Fruit fly (Drosophila melanogaster): ENCODE results near the gene CG7218.

The CG7218 gene

dm6 chr3R:18171983-18172967, 8.1 kb upstream of the CG7218 start (continued):
- TF ChIP-seq CG10321 (GFP tag; IDR thresholded peaks at IDR 0.05) = peak; percentile 54; the same call in 1 of the 2 replicates
- peak; percentile 86 for TF ChIP-seq tap (tag; optimal IDR thresholded peaks at IDR 0.05)
- peak; percentile 90 for TF ChIP-seq CG12744 (GFP tag; optimal IDR thresholded peaks at IDR 0.05)
- TF ChIP-seq CG3407 (GFP tag; optimal IDR thresholded peaks at IDR 0.05) = peak; percentile 88
- peak; percentile 89 for TF ChIP-seq Mad (GFP tag; optimal IDR thresholded peaks at IDR 0.05)
- TF ChIP-seq ATbp (GFP tag; optimal IDR thresholded peaks at IDR 0.05) = peak; percentile 94
- peak; percentile 71 for TF ChIP-seq CG11085 (GFP tag; IDR thresholded peaks at IDR 0.05)
- TF ChIP-seq sna (GFP tag; IDR thresholded peaks at IDR 0.05; ENCODE audit: partially characterized antibody) = no peak
- TF ChIP-seq Fer2 (tag; optimal IDR thresholded peaks at IDR 0.05) = peak; percentile 85
- TF ChIP-seq CG18764 (GFP tag; optimal IDR thresholded peaks at IDR 0.05) = peak; percentile 90
- peak; percentile 93 for TF ChIP-seq bcd (GFP tag; optimal IDR thresholded peaks at IDR 0.05)
- TF ChIP-seq CG11695 (GFP tag; IDR thresholded peaks at IDR 0.05) = peak; percentile 91
- TF ChIP-seq cas (GFP tag; IDR thresholded peaks at IDR 0.05) = peak; percentile 64
- peak; percentile 69 for TF ChIP-seq schlank (tag; optimal IDR thresholded peaks at IDR 0.05)
- peak; percentile 85 for TF ChIP-seq Six4 (GFP tag; optimal IDR thresholded peaks at IDR 0.05)
- peak; percentile 95 for TF ChIP-seq Hmr (GFP tag; optimal IDR thresholded peaks at IDR 0.05)
- TF ChIP-seq Elba2 (GFP tag; optimal IDR thresholded peaks at IDR 0.05) = peak; percentile 66
- peak; percentile 84 for TF ChIP-seq CG8359 (GFP tag; optimal IDR thresholded peaks at IDR 0.05; ENCODE audit: borderline replicate concordance)
- TF ChIP-seq CG4854 (GFP tag; optimal IDR thresholded peaks at IDR 0.05) = peak; percentile 84
- TF ChIP-seq CG12391 (tag; optimal IDR thresholded peaks at IDR 0.05) = peak; percentile 95
- TF ChIP-seq Bteb2 (GFP tag; optimal IDR thresholded peaks at IDR 0.05) = peak; percentile 89
- TF ChIP-seq CG4424 (GFP tag; optimal IDR thresholded peaks at IDR 0.05) = peak; percentile 94
- TF ChIP-seq CG30020 (tag; optimal IDR thresholded peaks at IDR 0.05) = no peak
- peak; percentile 92 for TF ChIP-seq gcm (GFP tag; optimal IDR thresholded peaks at IDR 0.05)
- TF ChIP-seq CG2120 (GFP tag; optimal IDR thresholded peaks at IDR 0.05) = peak; percentile 94
- TF ChIP-seq dmrt11E (tag; optimal IDR thresholded peaks at IDR 0.05) = peak; percentile 91
- no peak for TF ChIP-seq CG7745 (tag; optimal IDR thresholded peaks at IDR 0.05)
- TF ChIP-seq CG11723 (GFP tag; optimal IDR thresholded peaks at IDR 0.05) = peak; percentile 89
- TF ChIP-seq hb (GFP tag; IDR thresholded peaks at IDR 0.05; ENCODE audit: partially characterized antibody) = no peak
- peak; percentile 82 for TF ChIP-seq CG32767 (GFP tag; IDR thresholded peaks at IDR 0.05)
- peak; percentile 91 for TF ChIP-seq CG17385 (GFP tag; optimal IDR thresholded peaks at IDR 0.05)
- no peak for TF ChIP-seq h (optimal IDR thresholded peaks at IDR 0.05)
- TF ChIP-seq Tbp (GFP tag; optimal IDR thresholded peaks at IDR 0.05) = no peak
- TF ChIP-seq CG18011 (GFP tag; optimal IDR thresholded peaks at IDR 0.05) = peak; percentile 75
- peak; percentile 56 for TF ChIP-seq CG7928 (GFP tag; optimal IDR thresholded peaks at IDR 0.05)
- TF ChIP-seq cwo (GFP tag; optimal IDR thresholded peaks at IDR 0.05) = peak; percentile 91
- peak; percentile 93 for TF ChIP-seq CG12236 (GFP tag; optimal IDR thresholded peaks at IDR 0.05)
- TF ChIP-seq CG42726 (GFP tag; IDR thresholded peaks at IDR 0.05; ENCODE audit: partially characterized antibody) = no peak
- peak; percentile 65 for TF ChIP-seq CG7987 (GFP tag; optimal IDR thresholded peaks at IDR 0.05)
- peak; percentile 21 for TF ChIP-seq Kr (GFP tag; optimal IDR thresholded peaks at IDR 0.05)
- TF ChIP-seq CG12155 (GFP tag; optimal IDR thresholded peaks at IDR 0.05) = peak; percentile 88
- peak; percentile 64 for TF ChIP-seq pb (GFP tag; optimal IDR thresholded peaks at IDR 0.05)
- peak; percentile 63 for TF ChIP-seq CG15073 (GFP tag; optimal IDR thresholded peaks at IDR 0.05)
- TF ChIP-seq en (GFP tag; optimal IDR thresholded peaks at IDR 0.05) = peak; percentile 82
- peak; percentile 96 for TF ChIP-seq CG12219 (GFP tag; optimal IDR thresholded peaks at IDR 0.05)
- peak; percentile 82 for TF ChIP-seq CG9932 (GFP tag; IDR thresholded peaks at IDR 0.05)
- TF ChIP-seq Eip74EF (GFP tag; optimal IDR thresholded peaks at IDR 0.05) = peak in 1 of 2 experiments; percentile 96
- TF ChIP-seq CG8765 (GFP tag; IDR thresholded peaks at IDR 0.05) = peak; percentile 60

All from whole organism, embryonic.